Fruit fly (Drosophila melanogaster) whole organism, embryonic: ENCODE data around the gene Ids.

ENCODE experiments used
- Aef1 ChIP-seq: fragments of 200-800 bp; sonication (Bioruptor generic); IDR thresholded peaks from 3 replicates; pipeline ENCODE4 v1.3.6; 2022; ENCODE audit warnings: missing biosample characterization, missing genetic modification characterization
- CG10321 ChIP-seq: fragments of 200-800 bp; sonication (Bioruptor generic); IDR thresholded peaks from 2 replicates; pipeline ENCODE4 v1.3.6; 2022; ENCODE audit warnings: missing biosample characterization, missing genetic modification characterization
- CG10462 ChIP-seq: fragments of 200-800 bp; sonication (Bioruptor generic); optimal IDR thresholded peaks from 2 replicates; lab custom pipeline; 2016; ENCODE audit warnings: missing biosample characterization, missing genetic modification characterization
- CG11093 ChIP-seq: fragments of 200-800 bp; sonication (Bioruptor generic); IDR thresholded peaks from 3 replicates; pipeline ENCODE4 v1.3.6; 2022; ENCODE audit warnings: missing biosample characterization, missing genetic modification characterization
- CG11560 ChIP-seq: fragments of 200-800 bp; sonication (Bioruptor generic); IDR thresholded peaks from 3 replicates; pipeline ENCODE4 v1.3.6; 2022; ENCODE audit warnings: missing biosample characterization, missing genetic modification characterization
- CG16815 ChIP-seq: fragments of 200-800 bp; sonication (Bioruptor generic); optimal IDR thresholded peaks from 3 replicates; lab custom pipeline; 2017; ENCODE audit warnings: missing biosample characterization, mild to moderate bottlenecking, missing genetic modification characterization
- CG17361 ChIP-seq: fragments of 200-800 bp; sonication (Bioruptor generic); IDR thresholded peaks from 3 replicates; pipeline ENCODE4 v1.3.6; 2022; ENCODE audit warnings: missing biosample characterization, missing genetic modification characterization
- CG17829 ChIP-seq: fragments of 200-800 bp; optimal IDR thresholded peaks from 2 replicates; lab custom pipeline; 2019; ENCODE audit warnings: missing biosample characterization, mild to moderate bottlenecking, missing genetic modification characterization, moderate library complexity
- CG18476 ChIP-seq: fragments of 200-800 bp; sonication (Bioruptor generic); optimal IDR thresholded peaks from 2 replicates; lab custom pipeline; 2016; ENCODE audit warnings: missing biosample characterization, mild to moderate bottlenecking, missing genetic modification characterization
- CG6175 ChIP-seq: fragments of 200-800 bp; sonication (Bioruptor generic); IDR thresholded peaks from 3 replicates; pipeline ENCODE4 v1.3.6; 2022; ENCODE audit warnings: missing biosample characterization, missing genetic modification characterization
- CG6854 ChIP-seq: fragments of 200-800 bp; sonication (Bioruptor generic); optimal IDR thresholded peaks from 3 replicates; lab custom pipeline; 2017; ENCODE audit warnings: missing biosample characterization, mild to moderate bottlenecking, missing genetic modification characterization
- CG8388 ChIP-seq: fragments of 200-800 bp; sonication (Bioruptor generic); optimal IDR thresholded peaks from 2 replicates; lab custom pipeline; 2019; ENCODE audit warnings: missing biosample characterization, mild to moderate bottlenecking, missing genetic modification characterization, moderate library complexity
- CG8944 ChIP-seq: fragments of 200-800 bp; sonication (Bioruptor generic); optimal IDR thresholded peaks from 3 replicates; lab custom pipeline; 2016; ENCODE audit warnings: missing biosample characterization, missing genetic modification characterization
- CG9437 ChIP-seq: fragments of 200-800 bp; sonication (Bioruptor generic); optimal IDR thresholded peaks from 2 replicates; lab custom pipeline; 2018; ENCODE audit warnings: missing biosample characterization, mild to moderate bottlenecking, missing genetic modification characterization
- CHES-1-like ChIP-seq: fragments of 200-800 bp; sonication (Bioruptor generic); optimal IDR thresholded peaks from 2 replicates; lab custom pipeline; 2016; ENCODE audit warnings: missing biosample characterization, missing genetic modification characterization
- Chrac-16 ChIP-seq: fragments of 200-800 bp; sonication (Bioruptor generic); optimal IDR thresholded peaks from 3 replicates; lab custom pipeline; 2016; ENCODE audit warnings: missing biosample characterization, missing genetic modification characterization
- CrebB ChIP-seq: fragments of 200-800 bp; sonication (Bioruptor generic); optimal IDR thresholded peaks from 3 replicates; lab custom pipeline; 2018; ENCODE audit warnings: missing biosample characterization, mild to moderate bottlenecking, missing genetic modification characterization
- D19A ChIP-seq: fragments of 200-800 bp; optimal IDR thresholded peaks from 3 replicates; lab custom pipeline; 2019; ENCODE audit warnings: missing biosample characterization, mild to moderate bottlenecking, missing genetic modification characterization, moderate library complexity
- Dip2 ChIP-seq: fragments of 200-800 bp; sonication (Bioruptor generic); IDR thresholded peaks from 2 replicates; pipeline ENCODE4 v1.3.6; 2022; ENCODE audit warnings: missing biosample characterization, missing genetic modification characterization
- Gug ChIP-seq: fragments of 200-800 bp; sonication (Bioruptor generic); IDR thresholded peaks from 4 replicates; pipeline ENCODE4 v1.3.6; 2022; ENCODE audit warnings: missing biosample characterization, missing genetic modification characterization
- HHEX ChIP-seq: fragments of 200-800 bp; sonication (Bioruptor generic); optimal IDR thresholded peaks from 3 replicates; lab custom pipeline; 2017; ENCODE audit warnings: missing biosample characterization, mild to moderate bottlenecking, missing genetic modification characterization, missing genetic modification reagents
- HLH54F ChIP-seq: fragments of 200-800 bp; sonication (Bioruptor generic); optimal IDR thresholded peaks from 3 replicates; lab custom pipeline; 2016; ENCODE audit warnings: missing biosample characterization, missing genetic modification characterization
- Hr51 ChIP-seq, 2 experiments: fragments of 200-800 bp; sonication (Bioruptor generic); optimal IDR thresholded peaks; 2 replicates in 1 of 2; 3 replicates in 1 of 2; lab custom pipeline; 2016 to 2018; ENCODE audit warnings: missing biosample characterization in 2 of 2, missing genetic modification characterization in 2 of 2, mild to moderate bottlenecking in 1 of 2, moderate library complexity in 1 of 2
- MESR4 ChIP-seq: fragments of 200-800 bp; sonication (Bioruptor generic); optimal IDR thresholded peaks from 2 replicates; lab custom pipeline; 2018; ENCODE audit warnings: missing biosample characterization, mild to moderate bottlenecking, missing genetic modification characterization, moderate library complexity
- NC2α ChIP-seq: fragments of 200-800 bp; sonication (Bioruptor generic); optimal IDR thresholded peaks from 2 replicates; lab custom pipeline; 2016; ENCODE audit warnings: missing biosample characterization, missing genetic modification characterization
- NFAT ChIP-seq: fragments of 200-800 bp; sonication (Bioruptor generic); IDR thresholded peaks from 2 replicates; pipeline ENCODE4 v1.3.6; 2022; ENCODE audit warnings: missing biosample characterization, missing genetic modification characterization
- NfI ChIP-seq: fragments of 200-800 bp; sonication (Bioruptor generic); optimal IDR thresholded peaks from 3 replicates; lab custom pipeline; 2018; ENCODE audit warnings: missing biosample characterization, mild to moderate bottlenecking, missing genetic modification characterization, moderate library complexity
- Scr ChIP-seq: fragments of 200-800 bp; sonication (Bioruptor generic); IDR thresholded peaks from 2 replicates; pipeline ENCODE4 v1.3.6; 2022; ENCODE audit warnings: missing biosample characterization, missing genetic modification characterization; ENCODE audit not compliant: partially characterized antibody
- Sry-β ChIP-seq: fragments of 200-800 bp; sonication (Bioruptor generic); optimal IDR thresholded peaks from 2 replicates; lab custom pipeline; 2018; ENCODE audit warnings: missing biosample characterization, mild to moderate bottlenecking, missing genetic modification characterization, moderate library complexity
- Ssrp ChIP-seq: fragments of 200-800 bp; sonication (Bioruptor generic); optimal IDR thresholded peaks from 2 replicates; lab custom pipeline; 2018; ENCODE audit warnings: missing biosample characterization, mild to moderate bottlenecking, missing genetic modification characterization, moderate library complexity
- TFAM ChIP-seq: fragments of 200-800 bp; sonication (Bioruptor generic); optimal IDR thresholded peaks from 2 replicates; lab custom pipeline; 2017; ENCODE audit warnings: missing biosample characterization, missing genetic modification characterization, inconsistent platforms
- Xrp1 ChIP-seq: fragments of 200-800 bp; sonication (Bioruptor generic); IDR thresholded peaks from 2 replicates; pipeline ENCODE4 v1.3.6; 2022; ENCODE audit warnings: missing biosample characterization, missing genetic modification characterization
- YL-1 ChIP-seq: fragments of 200-800 bp; sonication (Bioruptor generic); optimal IDR thresholded peaks from 3 replicates; lab custom pipeline; 2017; ENCODE audit warnings: missing biosample characterization, mild to moderate bottlenecking, missing genetic modification characterization
- ac ChIP-seq: fragments of 200-800 bp; sonication (Bioruptor generic); optimal IDR thresholded peaks from 3 replicates; lab custom pipeline; 2017; ENCODE audit warnings: missing biosample characterization, mild to moderate bottlenecking, missing genetic modification characterization
- cad ChIP-seq: fragments of >200 bp; optimal IDR thresholded peaks from 2 replicates; lab custom pipeline; 2017; ENCODE audit warnings: missing biosample characterization, missing genetic modification characterization
- chinmo ChIP-seq: fragments of 200-800 bp; sonication (Bioruptor generic); IDR thresholded peaks from 4 replicates; pipeline ENCODE4 v1.3.6; 2022; ENCODE audit warnings: missing biosample characterization, missing genetic modification characterization; ENCODE audit not compliant: partially characterized antibody
- chm ChIP-seq: fragments of 200-800 bp; sonication (Bioruptor generic); IDR thresholded peaks from 2 replicates; pipeline ENCODE4 v1.3.6; 2022; ENCODE audit warnings: missing biosample characterization, missing genetic modification characterization
- kay ChIP-seq: fragments of 200-800 bp; sonication (Bioruptor generic); optimal IDR thresholded peaks from 2 replicates; lab custom pipeline; 2016; ENCODE audit warnings: missing biosample characterization, missing genetic modification characterization
- knrl ChIP-seq: fragments of 200-800 bp; sonication (Bioruptor generic); IDR thresholded peaks from 3 replicates; pipeline ENCODE4 v1.3.6; 2022; ENCODE audit warnings: missing biosample characterization, missing genetic modification characterization; ENCODE audit not compliant: partially characterized antibody
- pzg ChIP-seq: fragments of 200-800 bp; sonication (Bioruptor generic); optimal IDR thresholded peaks from 3 replicates; lab custom pipeline; 2018; ENCODE audit warnings: missing biosample characterization, mild to moderate bottlenecking, missing genetic modification characterization, moderate library complexity
- salm ChIP-seq: fragments of 200-800 bp; sonication (Bioruptor generic); optimal IDR thresholded peaks from 2 replicates; lab custom pipeline; 2018; ENCODE audit warnings: missing biosample characterization, mild to moderate bottlenecking, missing genetic modification characterization
- sd ChIP-seq: fragments of 200-800 bp; sonication (Bioruptor generic); optimal IDR thresholded peaks from 3 replicates; lab custom pipeline; 2018; ENCODE audit warnings: missing biosample characterization, mild to moderate bottlenecking, missing genetic modification characterization, moderate library complexity
- toy ChIP-seq: fragments of 200-800 bp; sonication (Bioruptor generic); IDR thresholded peaks from 2 replicates; pipeline ENCODE4 v1.3.6; 2022; ENCODE audit warnings: missing biosample characterization, missing genetic modification characterization
- trem ChIP-seq: fragments of 200-800 bp; optimal IDR thresholded peaks from 3 replicates; lab custom pipeline; 2019; ENCODE audit warnings: missing biosample characterization, mild to moderate bottlenecking, missing genetic modification characterization, moderate library complexity
- trh ChIP-seq: fragments of 200-800 bp; sonication (Bioruptor generic); optimal IDR thresholded peaks from 2 replicates; lab custom pipeline; 2016; ENCODE audit warnings: missing biosample characterization, missing genetic modification characterization
- wek ChIP-seq: fragments of 200-800 bp; sonication (Bioruptor generic); optimal IDR thresholded peaks from 3 replicates; lab custom pipeline; 2018; ENCODE audit warnings: missing biosample characterization, mild to moderate bottlenecking, missing genetic modification characterization, moderate library complexity
- z ChIP-seq: fragments of 200-800 bp; sonication (Bioruptor generic); IDR thresholded peaks from 3 replicates; pipeline ENCODE4 v1.3.6; 2022; ENCODE audit warnings: missing biosample characterization, missing genetic modification characterization
- zf30C ChIP-seq: fragments of 200-800 bp; sonication (Bioruptor generic); optimal IDR thresholded peaks from 3 replicates; lab custom pipeline; 2018; ENCODE audit warnings: missing biosample characterization, mild to moderate bottlenecking, missing genetic modification characterization

Gene Ids

DNA sequence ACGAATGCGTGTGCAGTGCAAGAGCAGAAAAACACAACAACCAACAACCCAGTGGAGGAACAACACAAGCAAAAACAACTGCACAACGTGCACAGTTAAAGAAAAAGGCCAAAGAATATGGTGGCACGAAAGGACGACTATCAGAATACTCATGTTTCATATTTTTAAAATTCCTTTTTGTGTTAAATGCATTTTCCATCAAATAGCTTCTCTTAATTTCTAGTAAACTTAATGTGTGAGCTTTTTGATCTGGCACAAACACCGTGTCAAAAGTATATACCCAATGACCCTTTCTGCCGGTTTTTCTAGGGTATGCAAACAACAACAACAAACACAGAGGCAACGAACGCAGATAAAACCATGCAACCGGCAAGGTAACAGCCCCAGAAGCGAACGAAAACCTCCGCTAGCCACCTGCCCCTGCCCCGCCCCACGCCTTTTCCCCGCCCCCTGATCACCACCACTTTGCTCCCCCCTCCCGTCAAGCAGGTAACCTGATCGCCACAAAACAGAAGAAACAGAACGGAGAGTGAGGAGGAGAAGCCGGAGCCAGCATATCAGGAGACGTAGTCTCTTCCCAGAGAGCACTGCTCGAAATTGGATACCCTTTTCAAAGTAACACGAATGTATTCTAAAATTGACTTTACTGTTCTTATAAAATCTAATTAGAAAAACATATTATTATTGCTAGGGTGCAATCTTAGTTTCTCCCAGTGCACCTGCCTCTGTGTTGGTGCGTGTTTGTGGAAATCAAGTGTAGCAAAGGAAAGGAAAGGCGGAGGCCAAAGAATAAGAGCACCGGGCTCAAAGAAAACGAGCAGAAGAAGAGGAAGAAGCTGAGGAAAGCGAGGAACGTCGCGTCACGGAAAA lies 17.0 kb downstream of the Ids start (continued):
- TF ChIP-seq kay (peak; percentile 49), knrl (no peak), Sry-β (GFP tag; lab: Kevin White, UChicago) (peak; percentile 39), cad (no peak), CG6854 (GFP tag; lab: Kevin White, UChicago) (no peak), HHEX (GFP tag; lab: Kevin White, UChicago) (peak; percentile 72), CG10321 (GFP tag; lab: Robert Waterston, UW) (peak; percentile 23; the same call in 1 of the 2 replicates), NFAT (GFP tag; lab: Robert Waterston, UW) (peak; percentile 59; the same call in 1 of the 2 replicates), CG9437 (GFP tag; lab: Kevin White, UChicago) (peak; percentile 87), chm (GFP tag; lab: Robert Waterston, UW) (peak; percentile 97), Gug (peak; percentile 91), D19A (tag; lab: Kevin White, UChicago) (peak; percentile 78), CG6175 (no peak), Aef1 (GFP tag; lab: Robert Waterston, UW) (peak; percentile 51), CG16815 (peak; percentile 93), ac (peak; percentile 94), CrebB (tag; lab: Kevin White, UChicago) (peak; percentile 77), salm (tag; lab: Kevin White, UChicago) (peak; percentile 65), zf30C (peak; percentile 99), NfI (GFP tag; lab: Kevin White, UChicago) (peak; percentile 85), CG11093 (GFP tag; lab: Robert Waterston, UW) (peak; percentile 90), trh (GFP tag; lab: Kevin White, UChicago) (peak; percentile 82), NC2α (GFP tag; lab: Kevin White, UChicago) (peak; percentile 92), Scr (GFP tag; lab: Robert Waterston, UW) (no peak), pzg (GFP tag; lab: Kevin White, UChicago) (no peak), wek (GFP tag; lab: Kevin White, UChicago) (peak; percentile 50), CG17829 (tag; lab: Kevin White, UChicago) (peak; percentile 84), TFAM (GFP tag; lab: Kevin White, UChicago) (peak; percentile 73), YL-1 (GFP tag; lab: Kevin White, UChicago) (peak; percentile 68), Hr51 (GFP tag; optimal IDR thresholded peaks at IDR 0.05; lab: Kevin White, UChicago) (peak; percentile 81), CG10462 (GFP tag; lab: Kevin White, UChicago) (peak; percentile 93), chinmo (GFP tag; lab: Robert Waterston, UW) (no peak), CHES-1-like (GFP tag; lab: Kevin White, UChicago) (peak; percentile 84), CG8388 (GFP tag; lab: Kevin White, UChicago) (peak; percentile 91), HLH54F (GFP tag; lab: Kevin White, UChicago) (peak; percentile 63), CG8944 (GFP tag; lab: Kevin White, UChicago) (peak; percentile 96), Xrp1 (GFP tag; lab: Robert Waterston, UW) (peak; percentile 95), Dip2 (GFP tag; lab: Robert Waterston, UW) (no peak), sd (tag; lab: Kevin White, UChicago) (peak; percentile 39), trem (tag; lab: Kevin White, UChicago) (peak; percentile 86), Ssrp (tag; lab: Kevin White, UChicago) (peak; percentile 95), toy (GFP tag; lab: Robert Waterston, UW) (peak; percentile 44; the same call in 1 of the 2 replicates), z (peak; percentile 67; the same call in 2 of the 3 replicates), CG11560 (tag; lab: Robert Waterston, UW) (peak; percentile 75; the same call in 2 of the 3 replicates), Chrac-16 (peak; percentile 90), CG17361 (GFP tag; lab: Robert Waterston, UW) (peak; percentile 96), MESR4 (peak; percentile 38), CG18476 (GFP tag; lab: Kevin White, UChicago) (peak; percentile 53)
